Worm (Caenorhabditis elegans): ENCODE measurements around the gene egl-19.
"Not testable (repeated sequence)": the region's sequence is repeated elsewhere in the genome, so short reads cannot be mapped to it uniquely, and the experiment has no call there.

The egl-19 gene

DNA sequence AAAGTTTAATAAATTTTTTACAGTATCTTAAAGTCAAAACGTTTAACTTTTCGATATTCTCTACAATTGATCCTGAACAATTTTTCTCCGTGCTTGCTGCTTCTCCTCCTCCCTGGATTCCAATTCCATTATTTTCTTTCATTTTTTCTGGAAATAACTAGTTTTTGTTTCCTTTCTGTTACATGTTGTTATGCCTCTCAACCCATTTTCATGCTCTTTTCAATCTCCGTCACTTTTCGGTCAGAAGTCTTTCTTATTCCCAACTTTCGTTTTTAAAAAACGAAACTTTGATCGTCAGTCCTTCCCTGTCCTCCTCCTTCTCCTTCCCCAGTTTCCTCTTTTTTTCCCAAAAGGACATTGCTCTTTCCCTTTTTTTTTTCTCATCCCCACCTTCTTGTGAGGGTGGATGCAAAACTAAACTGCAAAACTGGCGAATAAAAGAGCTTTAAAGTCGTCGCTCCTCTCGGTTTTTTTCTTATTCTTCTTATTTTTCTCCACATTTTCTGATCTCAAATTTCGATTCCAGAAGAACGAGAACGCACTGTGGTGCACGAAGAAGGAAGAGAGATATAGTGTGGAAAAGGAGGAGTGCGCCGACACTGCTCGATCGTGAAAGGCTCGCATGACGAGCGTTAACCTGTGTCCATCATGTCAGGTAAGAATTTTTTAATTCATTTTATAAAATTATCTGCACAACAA lies at the start of gene egl-19, which contains the start of gene C48A7.16:
TSS of gene egl-19 (plus strand) at position 649 of the 699 bp plus-strand sequence.
TSS of gene C48A7.16 (plus strand) at position 544 of the 699 bp plus-strand sequence.
- TF ChIP-seq fkh-10 (GFP tag; optimal IDR thresholded peaks at IDR 0.05) (peak; percentile 28), ceh-90 (tag; optimal IDR thresholded peaks at IDR 0.05) (no peak), lin-14 (GFP tag; optimal IDR thresholded peaks at IDR 0.05) (peak; percentile 48), dpl-1 (GFP tag; optimal IDR thresholded peaks at IDR 0.05) (no peak), nhr-47 (tag; optimal IDR thresholded peaks at IDR 0.05) (no peak), efl-1 (optimal IDR thresholded peaks at IDR 0.05) (no peak), efl-1 (GFP tag; optimal IDR thresholded peaks at IDR 0.05 in 1 of 2) (peak in 1 of 2 experiments; percentile 92)

ce11 chrIV:7365011-7365410 lies 40.4 kb upstream of the egl-19 start, which contains the start of gene Y40C5A.4:
Y40C5A.4 (minus strand) TSS chrIV:7365111.
- TF ChIP-seq pag-3 (tag; optimal IDR thresholded peaks at IDR 0.05; ENCODE audit: borderline replicate concordance, insufficient read depth); sup-37 (GFP tag; optimal IDR thresholded peaks at IDR 0.05); unc-30 (tag; optimal IDR thresholded peaks at IDR 0.05): not testable (repeated sequence)

DNA sequence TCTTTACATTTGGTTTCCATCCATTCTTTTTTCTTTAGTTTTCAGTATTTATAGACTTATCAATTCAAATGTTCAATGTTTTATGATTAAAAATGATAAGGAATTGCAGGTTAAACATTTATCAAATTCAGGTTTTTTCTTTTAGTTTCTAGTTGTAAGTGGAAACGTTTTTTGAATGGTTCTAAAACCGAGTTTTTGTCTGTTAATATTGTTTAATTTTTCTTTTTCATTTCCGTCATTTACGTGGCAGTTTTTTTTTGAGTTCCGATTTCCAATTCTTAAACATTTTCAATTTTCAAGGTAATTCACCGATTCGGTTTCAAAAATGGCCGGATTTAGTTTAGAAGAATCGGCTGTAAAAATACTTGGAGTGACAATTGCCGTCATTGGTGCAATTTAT lies 30.5 kb upstream of the egl-19 start, which contains the start of gene T12B3.3:
TSS of gene T12B3.3 (plus strand) at position 301 of the 400 bp plus-strand sequence.
- TF ChIP-seq nhr-77 (tag; optimal IDR thresholded peaks at IDR 0.05); unc-98 (GFP tag; IDR thresholded peaks at IDR 0.05); grh-1 (GFP tag; IDR thresholded peaks at IDR 0.05): not testable (repeated sequence)

DNA sequence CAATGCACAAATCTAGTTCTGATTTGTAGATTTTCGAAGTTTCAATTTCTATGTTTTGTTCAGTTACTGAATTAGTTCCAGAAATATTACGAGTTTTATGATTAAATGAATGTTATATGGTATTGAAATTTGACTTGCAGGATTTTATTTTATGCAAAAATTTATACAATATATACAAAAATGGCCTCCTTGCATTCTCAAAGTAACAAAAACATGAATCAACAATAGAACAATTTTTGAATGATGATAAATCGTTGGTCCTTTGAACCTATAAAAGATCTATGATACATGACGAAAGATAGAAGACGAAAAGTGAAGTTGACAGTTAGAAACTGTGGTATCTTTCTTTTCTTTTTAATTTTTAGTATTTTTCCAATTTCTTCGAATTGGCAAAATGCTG lies 28.9 kb upstream of the egl-19 start, which contains the start of gene T12B3.2:
TSS of gene T12B3.2 (plus strand) at position 301 of the 400 bp plus-strand sequence.
- TF ChIP-seq unc-98 (GFP tag; IDR thresholded peaks at IDR 0.05): no peak

ce11 chrIV:7381754-7382153 lies 23.6 kb upstream of the egl-19 start, which contains the start of gene ptp-8:
ptp-8 (plus strand) TSS chrIV:7382054.
- TF ChIP-seq irx-1 (tag; optimal IDR thresholded peaks at IDR 0.05) (no peak), nhr-11 (tag; optimal IDR thresholded peaks at IDR 0.05) (no peak), pqm-1 (tag; optimal IDR thresholded peaks at IDR 0.05) (no peak), isw-1 (GFP tag; IDR thresholded peaks at IDR 0.05) (no peak), unc-30 (tag; optimal IDR thresholded peaks at IDR 0.05) (no peak), pax-3 (tag; optimal IDR thresholded peaks at IDR 0.05) (no peak), nhr-12 (tag; optimal IDR thresholded peaks at IDR 0.05) (no peak), fkh-8 (tag; optimal IDR thresholded peaks at IDR 0.05) (no peak), lin-15B (tag; optimal IDR thresholded peaks at IDR 0.05) (no peak), vab-15 (tag; optimal IDR thresholded peaks at IDR 0.05) (no peak), mep-1 (tag; optimal IDR thresholded peaks at IDR 0.05) (no peak)

ce11 chrIV:7386835-7387551 lies 18.4 kb upstream of the egl-19 start:
- TF ChIP-seq grh-1 (GFP tag; IDR thresholded peaks at IDR 0.05) (no peak), lin-39 (tag; optimal IDR thresholded peaks at IDR 0.05) (no peak), nhr-77 (tag; optimal IDR thresholded peaks at IDR 0.05) (no peak), pax-3 (tag; optimal IDR thresholded peaks at IDR 0.05) (no peak), nhr-76 (tag; optimal IDR thresholded peaks at IDR 0.05) (peak; percentile 37), C16A3.4 (tag; optimal IDR thresholded peaks at IDR 0.05) (no peak), nhr-85 (tag) (peak; percentile 75), unc-30 (tag; optimal IDR thresholded peaks at IDR 0.05) (no peak), ets-5 (GFP tag; IDR thresholded peaks at IDR 0.05) (no peak), snpc-4 (tag; optimal IDR thresholded peaks at IDR 0.05) (peak; percentile 38), vab-15 (tag; optimal IDR thresholded peaks at IDR 0.05) (no peak), Y116A8C.19 (tag; optimal IDR thresholded peaks at IDR 0.05; ENCODE audit: borderline replicate concordance) (no peak), mab-9 (GFP tag; IDR thresholded peaks at IDR 0.05) (no peak), irx-1 (tag; optimal IDR thresholded peaks at IDR 0.05) (peak; percentile 5), C04F5.9 (tag; optimal IDR thresholded peaks at IDR 0.05) (peak; percentile 1), elt-3 (tag; optimal IDR thresholded peaks at IDR 0.05) (no peak), zag-1 (tag; optimal IDR thresholded peaks at IDR 0.05) (no peak), blmp-1 (tag; optimal IDR thresholded peaks at IDR 0.05) (peak; percentile 66), aly-2 (tag; optimal IDR thresholded peaks at IDR 0.05) (no peak), nhr-28 (tag; optimal IDR thresholded peaks at IDR 0.05) (no peak), dsc-1 (tag; optimal IDR thresholded peaks at IDR 0.05) (peak; percentile 76), egl-27 (tag; optimal IDR thresholded peaks at IDR 0.05) (no peak), fos-1 (tag; optimal IDR thresholded peaks at IDR 0.05) (peak; percentile 20)

Measured in whole organism, L1 larva.